Fruit fly (Drosophila melanogaster): Measurements from ENCODE around the gene CG3032.

Gene CG3032

DNA sequence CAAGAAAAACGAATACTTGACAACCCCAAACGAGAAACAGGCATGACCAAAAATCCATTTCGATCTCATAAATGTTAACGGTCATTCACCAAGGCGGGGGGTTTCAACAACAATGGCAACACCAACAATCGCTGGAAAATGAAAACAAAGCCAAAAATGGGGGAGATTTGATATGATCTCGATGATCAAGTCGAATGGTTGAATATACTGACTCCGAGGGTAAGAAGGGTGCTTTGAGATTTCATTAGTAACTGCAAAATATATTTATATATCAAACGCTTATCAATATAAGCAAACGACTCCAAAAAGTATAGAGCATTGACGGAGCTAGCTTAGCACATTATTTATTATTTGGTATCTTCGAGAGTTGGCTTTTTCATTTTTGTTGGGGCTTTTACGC lies 23.6 kb downstream of the CG3032 start:
- TF ChIP-seq CG7101 (tag; optimal IDR thresholded peaks at IDR 0.05) = no peak
- no peak for TF ChIP-seq CG11617 (GFP tag; optimal IDR thresholded peaks at IDR 0.05)
- TF ChIP-seq ovo (GFP tag; optimal IDR thresholded peaks at IDR 0.05) = no peak
- no peak for TF ChIP-seq toe (GFP tag; optimal IDR thresholded peaks at IDR 0.05)
- no peak for TF ChIP-seq CG33017 (tag; optimal IDR thresholded peaks at IDR 0.05)
- no peak for TF ChIP-seq tj (GFP tag; optimal IDR thresholded peaks at IDR 0.05)
- TF ChIP-seq bab1 (GFP tag; optimal IDR thresholded peaks at IDR 0.05) = no peak
- TF ChIP-seq kay (GFP tag; ENCODE audit: borderline replicate concordance) = no peak

- no peak for TF ChIP-seq cnc (optimal IDR thresholded peaks at IDR 0.05)
- no peak for TF ChIP-seq toe (GFP tag; optimal IDR thresholded peaks at IDR 0.05)
- no peak for TF ChIP-seq CG14711 (tag; optimal IDR thresholded peaks at IDR 0.05)
- no peak for TF ChIP-seq kay (GFP tag; ENCODE audit: borderline replicate concordance)
- no peak for TF ChIP-seq Hr96 (GFP tag; optimal IDR thresholded peaks at IDR 0.05)
- no peak for TF ChIP-seq ovo (GFP tag; optimal IDR thresholded peaks at IDR 0.05)
- no peak for TF ChIP-seq CG11617 (GFP tag; optimal IDR thresholded peaks at IDR 0.05)
- no peak for TF ChIP-seq bab1 (GFP tag; optimal IDR thresholded peaks at IDR 0.05)
- TF ChIP-seq CG7045 (GFP tag; optimal IDR thresholded peaks at IDR 0.05) = no peak
- TF ChIP-seq Clk (GFP tag; optimal IDR thresholded peaks at IDR 0.05) = no peak
- no peak for TF ChIP-seq CG1620 (GFP tag; optimal IDR thresholded peaks at IDR 0.05)
- no peak for TF ChIP-seq pad (GFP tag; optimal IDR thresholded peaks at IDR 0.05)
- no peak for TF ChIP-seq CG12768 (GFP tag; optimal IDR thresholded peaks at IDR 0.05)
- no peak for TF ChIP-seq cic (GFP tag; optimal IDR thresholded peaks at IDR 0.05)
- TF ChIP-seq CG7101 (tag; optimal IDR thresholded peaks at IDR 0.05) = no peak
- TF ChIP-seq Crg-1 (GFP tag; optimal IDR thresholded peaks at IDR 0.05) = no peak
- TF ChIP-seq CG5204 (GFP tag; optimal IDR thresholded peaks at IDR 0.05) = no peak
- TF ChIP-seq Mnt (GFP tag; optimal IDR thresholded peaks at IDR 0.05) = no peak
- TF ChIP-seq tj (GFP tag; optimal IDR thresholded peaks at IDR 0.05) = no peak
- no peak for TF ChIP-seq CG33017 (tag; optimal IDR thresholded peaks at IDR 0.05)
Observed at dm6 chrX:6988632-6989338, 24.9 kb downstream of the CG3032 start.

DNA sequence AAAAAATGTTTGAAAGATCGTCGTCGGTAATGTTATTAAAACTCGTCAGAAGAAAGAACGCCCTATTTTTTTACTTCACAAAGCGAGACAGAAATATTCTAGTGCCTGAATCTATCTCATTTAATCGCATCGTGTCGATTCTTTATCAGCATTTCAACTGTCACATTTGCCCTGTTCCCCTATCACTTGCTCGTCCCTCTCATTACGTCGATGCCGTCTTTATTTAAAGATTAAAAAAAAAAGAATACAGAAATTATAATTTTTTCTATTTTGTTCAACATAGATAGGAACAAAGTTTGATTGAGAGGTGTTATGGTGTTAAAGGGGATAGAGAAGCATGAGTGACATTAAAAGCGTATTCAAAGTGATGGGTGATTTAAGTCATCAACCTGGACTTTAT lies 25.6 kb downstream of the CG3032 start:
- no peak for TF ChIP-seq toe (GFP tag; optimal IDR thresholded peaks at IDR 0.05)
- TF ChIP-seq CG33017 (tag; optimal IDR thresholded peaks at IDR 0.05) = no peak
- TF ChIP-seq CG7045 (GFP tag; optimal IDR thresholded peaks at IDR 0.05) = no peak
- TF ChIP-seq Crg-1 (GFP tag; optimal IDR thresholded peaks at IDR 0.05) = no peak
- no peak for TF ChIP-seq cnc (optimal IDR thresholded peaks at IDR 0.05)
- no peak for TF ChIP-seq CG5204 (GFP tag; optimal IDR thresholded peaks at IDR 0.05)
- no peak for TF ChIP-seq tj (GFP tag; optimal IDR thresholded peaks at IDR 0.05)
- no peak for TF ChIP-seq CG7101 (tag; optimal IDR thresholded peaks at IDR 0.05)
- no peak for TF ChIP-seq CG12768 (GFP tag; optimal IDR thresholded peaks at IDR 0.05)
- no peak for TF ChIP-seq CG1620 (GFP tag; optimal IDR thresholded peaks at IDR 0.05)
- no peak for TF ChIP-seq CG11617 (GFP tag; optimal IDR thresholded peaks at IDR 0.05)

DNA sequence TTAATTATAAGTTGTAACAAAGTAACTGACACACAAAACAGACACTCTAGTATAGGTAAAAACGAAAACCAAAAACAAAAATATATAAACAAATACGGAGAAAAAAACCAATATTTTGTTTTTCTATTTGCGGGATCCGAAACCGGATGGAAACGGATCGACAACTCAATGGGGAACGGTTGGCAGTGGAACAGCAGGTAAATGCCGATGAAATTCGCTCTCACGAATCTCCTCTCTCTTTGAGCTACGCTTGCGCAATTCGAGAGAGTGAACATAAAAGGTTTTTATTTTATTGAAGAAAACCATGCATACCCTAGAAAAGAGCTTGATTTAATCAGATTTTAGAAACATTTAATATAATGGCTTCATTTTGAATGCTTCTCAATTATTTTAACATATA lies 26.6 kb downstream of the CG3032 start:
- TF ChIP-seq cic (GFP tag; optimal IDR thresholded peaks at IDR 0.05) (no peak), CG1620 (GFP tag; optimal IDR thresholded peaks at IDR 0.05) (no peak), CG12768 (GFP tag; optimal IDR thresholded peaks at IDR 0.05) (no peak)

DNA sequence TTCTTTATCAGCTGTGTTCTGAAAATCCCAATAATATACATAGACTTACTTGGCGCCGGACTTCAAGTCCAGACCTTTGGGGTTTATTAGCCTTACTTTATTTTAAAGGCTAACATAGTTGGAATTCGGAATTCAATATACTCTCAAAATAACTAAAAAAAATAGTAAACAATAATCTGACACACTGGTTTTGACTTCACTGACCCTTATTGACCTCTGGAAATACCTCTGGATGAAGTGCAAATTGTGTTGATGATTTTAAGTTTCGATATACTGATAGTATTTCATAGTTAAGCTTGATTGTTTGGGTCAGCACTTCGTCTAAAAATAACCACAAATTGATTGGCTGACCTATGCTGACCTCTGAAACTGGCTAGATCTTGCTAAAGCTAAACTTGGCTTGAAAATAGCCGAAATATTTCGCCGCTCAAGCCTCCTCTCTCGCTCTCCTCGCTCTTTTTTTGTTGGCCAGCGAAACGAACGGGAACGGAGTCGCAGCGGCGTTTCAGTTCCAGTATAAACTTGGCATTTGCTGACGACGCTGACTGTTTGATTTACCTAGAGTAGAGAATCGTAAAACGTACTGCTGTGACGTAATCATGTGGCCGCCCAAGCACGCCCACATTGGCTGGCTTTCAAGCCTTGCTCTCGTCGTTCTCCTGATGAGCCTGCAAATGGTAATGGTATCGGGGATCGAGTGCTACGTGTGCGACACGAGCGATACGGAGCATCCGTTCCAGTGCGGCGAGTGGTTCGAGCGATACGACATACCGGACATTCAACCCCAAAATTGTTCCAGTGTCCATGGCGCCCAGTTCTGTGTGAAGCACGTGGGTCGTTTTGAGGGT lies 27.5 kb downstream of the CG3032 start, which contains the start of gene bou:
Gene bou (plus strand): TSS at position 507 of the 848 bp plus-strand sequence.
- TF ChIP-seq ovo (GFP tag; optimal IDR thresholded peaks at IDR 0.05) (peak; percentile 52), tj (GFP tag; optimal IDR thresholded peaks at IDR 0.05) (peak; percentile 77), bab1 (GFP tag; optimal IDR thresholded peaks at IDR 0.05) (no peak), CG7101 (tag; optimal IDR thresholded peaks at IDR 0.05) (no peak), pad (GFP tag; optimal IDR thresholded peaks at IDR 0.05) (no peak), Crg-1 (GFP tag; optimal IDR thresholded peaks at IDR 0.05) (no peak), kay (GFP tag; ENCODE audit: borderline replicate concordance) (no peak), CG5204 (GFP tag; optimal IDR thresholded peaks at IDR 0.05) (no peak), CG14711 (tag; optimal IDR thresholded peaks at IDR 0.05) (no peak), CG12768 (GFP tag; optimal IDR thresholded peaks at IDR 0.05) (no peak), CG11617 (GFP tag; optimal IDR thresholded peaks at IDR 0.05) (no peak), cnc (optimal IDR thresholded peaks at IDR 0.05) (no peak), CG1620 (GFP tag; optimal IDR thresholded peaks at IDR 0.05) (no peak), Hr96 (GFP tag; optimal IDR thresholded peaks at IDR 0.05) (no peak)

dm6 chrX:6985182-6985851 lies 28.4 kb downstream of the CG3032 start:
- peak; percentile 29 for TF ChIP-seq pad (GFP tag; optimal IDR thresholded peaks at IDR 0.05)
- TF ChIP-seq CG7045 (GFP tag; optimal IDR thresholded peaks at IDR 0.05) = no peak
- TF ChIP-seq kay (GFP tag; ENCODE audit: borderline replicate concordance) = no peak
- TF ChIP-seq CG7101 (tag; optimal IDR thresholded peaks at IDR 0.05) = peak; percentile 28
- TF ChIP-seq CG11617 (GFP tag; optimal IDR thresholded peaks at IDR 0.05) = no peak
- TF ChIP-seq CG12768 (GFP tag; optimal IDR thresholded peaks at IDR 0.05) = no peak
- peak; percentile 13 for TF ChIP-seq Crg-1 (GFP tag; optimal IDR thresholded peaks at IDR 0.05)
- TF ChIP-seq CG14711 (tag; optimal IDR thresholded peaks at IDR 0.05) = peak; percentile 54
- peak; percentile 81 for TF ChIP-seq tj (GFP tag; optimal IDR thresholded peaks at IDR 0.05)
- TF ChIP-seq bab1 (GFP tag; optimal IDR thresholded peaks at IDR 0.05) = peak; percentile 90
